Worm (Caenorhabditis elegans) whole organism, L4 larva: ENCODE data around the gene srh-41.

Experiments
- F37D6.2 ChIP-seq: sonication (generic microtip); optimal IDR thresholded peaks from 2 replicates; lab custom pipeline; 2016; ENCODE audit warnings: mild to moderate bottlenecking, missing genetic modification characterization, missing compliant biosample characterization
- F49E8.2 ChIP-seq: sonication (generic microtip); optimal IDR thresholded peaks from 2 replicates; lab custom pipeline; 2016; ENCODE audit warnings: missing compliant biosample characterization, mild to moderate bottlenecking, missing genetic modification characterization, borderline replicate concordance
- Y48G9A.11 ChIP-seq: fragments of 200-800 bp; sonication (Bioruptor generic); IDR thresholded peaks from 2 replicates; pipeline ENCODE4 v1.3.6; 2022; ENCODE audit warnings: missing genetic modification reagents, missing genetic modification characterization, missing compliant biosample characterization
- ZK337.2 ChIP-seq: fragments of 200-800 bp; sonication (Bioruptor generic); IDR thresholded peaks from 2 replicates; pipeline ENCODE4 v1.3.6; 2022; ENCODE audit warnings: missing genetic modification reagents, missing genetic modification characterization, missing compliant biosample characterization
- arid-1 ChIP-seq: fragments of 200-800 bp; sonication (Bioruptor generic); conservative IDR thresholded peaks from 2 replicates; pipeline ENCODE4 v1.3.6; 2022; ENCODE audit warnings: missing genetic modification reagents, missing genetic modification characterization, missing compliant biosample characterization
- attf-4 ChIP-seq: sonication (generic microtip); optimal IDR thresholded peaks from 3 replicates; lab custom pipeline; 2017; ENCODE audit warnings: missing biosample characterization, missing genetic modification characterization
- ceh-20 ChIP-seq: fragments of 200-800 bp; sonication (Bioruptor generic); IDR thresholded peaks from 2 replicates; pipeline ENCODE4 v1.3.6; 2022; ENCODE audit warnings: missing genetic modification reagents, missing genetic modification characterization, missing compliant biosample characterization
- ceh-32 ChIP-seq: sonication (generic microtip); optimal IDR thresholded peaks from 2 replicates; lab custom pipeline; 2016; ENCODE audit warnings: mild to moderate bottlenecking, missing genetic modification characterization, missing compliant biosample characterization; ENCODE audit not compliant: poor library complexity
- ceh-82 ChIP-seq: sonication (generic microtip); optimal IDR thresholded peaks from 2 replicates; lab custom pipeline; 2017; ENCODE audit warnings: missing biosample characterization, missing genetic modification characterization
- cey-2 ChIP-seq: sonication (generic microtip); optimal IDR thresholded peaks from 3 replicates; lab custom pipeline; 2017; ENCODE audit warnings: missing genetic modification characterization, mild to moderate bottlenecking, missing compliant biosample characterization, antibody characterized with exemption, borderline replicate concordance; ENCODE audit not compliant: insufficient read depth
- ctbp-1 ChIP-seq: fragments of 200-800 bp; sonication (Bioruptor generic); IDR thresholded peaks from 2 replicates; pipeline ENCODE4 v1.3.6; 2022; ENCODE audit warnings: missing genetic modification reagents, missing genetic modification characterization, missing compliant biosample characterization
- duxl-1 ChIP-seq: sonication (generic microtip); optimal IDR thresholded peaks from 2 replicates; lab custom pipeline; 2016; ENCODE audit warnings: mild to moderate bottlenecking, missing genetic modification characterization, moderate library complexity, missing compliant biosample characterization; ENCODE audit not compliant: poor library complexity
- egl-27 ChIP-seq: sonication (generic microtip); optimal IDR thresholded peaks from 3 replicates; lab custom pipeline; 2017; ENCODE audit warnings: missing biosample characterization, missing genetic modification reagents, missing genetic modification characterization
- fkh-10 ChIP-seq: fragments of 150-350 bp; optimal IDR thresholded peaks from 2 replicates; lab custom pipeline; 2014; ENCODE audit warnings: missing biosample characterization, missing genetic modification reagents, missing genetic modification characterization
- fos-1 ChIP-seq: fragments of 150-350 bp; optimal IDR thresholded peaks from 2 replicates; lab custom pipeline; 2014; ENCODE audit warnings: missing biosample characterization, missing genetic modification characterization
- hif-1 ChIP-seq, 2 experiments: sonication (generic microtip); optimal IDR thresholded peaks; 2 replicates each; lab custom pipeline; 2016 to 2017; ENCODE audit warnings: missing compliant biosample characterization in 2 of 2, missing genetic modification characterization in 2 of 2, missing genetic modification reagents in 2 of 2, missing genotype in 2 of 2, mild to moderate bottlenecking in 1 of 2
- hlh-11 ChIP-seq: fragments of 200-800 bp; sonication (Bioruptor generic); optimal IDR thresholded peaks from 2 replicates; lab custom pipeline; 2018; ENCODE audit warnings: mild to moderate bottlenecking, missing genetic modification characterization, missing compliant biosample characterization
- lin-1 ChIP-seq: fragments of 200-800 bp; sonication (Bioruptor generic); IDR thresholded peaks from 2 replicates; pipeline ENCODE4 v1.3.6; 2022; ENCODE audit warnings: missing genetic modification reagents, missing genetic modification characterization, missing compliant biosample characterization
- lin-29 ChIP-seq: fragments of 200-800 bp; sonication (Bioruptor generic); IDR thresholded peaks from 2 replicates; pipeline ENCODE4 v1.3.6; 2022; ENCODE audit warnings: missing genetic modification reagents, missing genetic modification characterization, missing compliant biosample characterization
- lin-38 ChIP-seq: fragments of 200-800 bp; sonication (Bioruptor generic); IDR thresholded peaks from 2 replicates; pipeline ENCODE4 v1.3.6; 2022; ENCODE audit warnings: missing genetic modification reagents, missing genetic modification characterization, missing compliant biosample characterization
- lsy-2 ChIP-seq, 2 experiments: fragments of 150-350 bp in 1 of 2; sonication (generic microtip) in 1 of 2; optimal IDR thresholded peaks; 2 replicates each; lab custom pipeline; 2014 to 2017; ENCODE audit warnings: missing biosample characterization in 2 of 2, missing genetic modification characterization in 2 of 2
- mdl-1 ChIP-seq, 2 experiments: fragments of 150-350 bp in 1 of 2; sonication (generic microtip) in 1 of 2; optimal IDR thresholded peaks; 2 replicates each; lab custom pipeline; 2014 to 2017; ENCODE audit warnings: missing biosample characterization in 2 of 2, missing genetic modification characterization in 2 of 2
- mep-1 ChIP-seq: fragments of 150-350 bp; sonication (generic microtip); optimal IDR thresholded peaks from 3 replicates; lab custom pipeline; 2014; ENCODE audit warnings: missing biosample characterization, missing genetic modification characterization
- mes-2 ChIP-seq: sonication (generic microtip); optimal IDR thresholded peaks from 2 replicates; lab custom pipeline; 2016; ENCODE audit warnings: missing genotype, mild to moderate bottlenecking, missing genetic modification characterization, missing compliant biosample characterization; ENCODE audit not compliant: poor library complexity, severe bottlenecking
- mxl-2 ChIP-seq: fragments of 200-800 bp; sonication (Bioruptor generic); conservative IDR thresholded peaks from 2 replicates; pipeline ENCODE4 v1.3.6; 2022; ENCODE audit warnings: missing genetic modification reagents, missing genetic modification characterization, missing compliant biosample characterization
- mxl-3 ChIP-seq: fragments of 200-800 bp; sonication (Bioruptor generic); optimal IDR thresholded peaks from 2 replicates; lab custom pipeline; 2018; ENCODE audit warnings: mild to moderate bottlenecking, missing genetic modification characterization, missing compliant biosample characterization
- nhr-102 ChIP-seq: sonication (generic microtip); optimal IDR thresholded peaks from 2 replicates; lab custom pipeline; 2016; ENCODE audit warnings: mild to moderate bottlenecking, missing genetic modification characterization, moderate library complexity, missing compliant biosample characterization
- nhr-11 ChIP-seq: fragments of 150-350 bp; optimal IDR thresholded peaks from 2 replicates; lab custom pipeline; 2014; ENCODE audit warnings: missing biosample characterization, missing genetic modification characterization
- nhr-237 ChIP-seq: sonication (generic microtip); optimal IDR thresholded peaks from 2 replicates; lab custom pipeline; 2017; ENCODE audit warnings: missing biosample characterization, missing genetic modification characterization
- nhr-25 ChIP-seq: sonication (generic microtip); optimal IDR thresholded peaks from 2 replicates; lab custom pipeline; 2017; ENCODE audit warnings: missing genetic modification characterization, mild to moderate bottlenecking, missing compliant biosample characterization, antibody characterized with exemption, moderate library complexity, borderline replicate concordance; ENCODE audit not compliant: insufficient read depth
- nhr-6 ChIP-seq: fragments of 150-350 bp; optimal IDR thresholded peaks from 2 replicates; lab custom pipeline; 2014; ENCODE audit warnings: missing biosample characterization, missing genetic modification characterization
- nhr-76 ChIP-seq: fragments of 150-350 bp; optimal IDR thresholded peaks from 2 replicates; lab custom pipeline; 2014; ENCODE audit warnings: missing biosample characterization, missing genetic modification characterization
- php-3 ChIP-seq: fragments of 200-800 bp; sonication (Bioruptor generic); IDR thresholded peaks from 2 replicates; pipeline ENCODE4 v1.3.6; 2022; ENCODE audit warnings: missing genetic modification reagents, missing genetic modification characterization, missing compliant biosample characterization
- rbr-2 ChIP-seq: sonication (generic microtip); optimal IDR thresholded peaks from 2 replicates; lab custom pipeline; 2016; ENCODE audit warnings: missing genotype, missing genetic modification characterization, missing compliant biosample characterization
- sdz-12 ChIP-seq: fragments of 200-800 bp; sonication (Bioruptor generic); optimal IDR thresholded peaks from 2 replicates; lab custom pipeline; 2018; ENCODE audit warnings: mild to moderate bottlenecking, missing genetic modification characterization, missing compliant biosample characterization
- set-16 ChIP-seq: fragments of 200-800 bp; sonication (Bioruptor generic); IDR thresholded peaks from 2 replicates; pipeline ENCODE4 v1.3.6; 2022; ENCODE audit warnings: missing genetic modification reagents, missing genetic modification characterization, missing compliant biosample characterization
- spr-1 ChIP-seq: sonication (generic microtip); optimal IDR thresholded peaks from 2 replicates; lab custom pipeline; 2016; ENCODE audit warnings: mild to moderate bottlenecking, missing genetic modification characterization, missing compliant biosample characterization
- tra-1 ChIP-seq: fragments of 200-800 bp; sonication (Bioruptor generic); IDR thresholded peaks from 2 replicates; pipeline ENCODE4 v1.3.6; 2022; ENCODE audit warnings: missing genetic modification reagents, missing genetic modification characterization, missing compliant biosample characterization
- unc-130 ChIP-seq: sonication (generic microtip); optimal IDR thresholded peaks from 2 replicates; lab custom pipeline; 2016; ENCODE audit warnings: missing genetic modification reagents, missing genetic modification characterization, missing compliant biosample characterization
- vab-7 ChIP-seq: fragments of 200-800 bp; sonication (Bioruptor generic); IDR thresholded peaks from 2 replicates; pipeline ENCODE4 v1.3.6; 2022; ENCODE audit warnings: missing genetic modification reagents, missing genetic modification characterization, missing compliant biosample characterization
- zfp-2 ChIP-seq: sonication (generic microtip); optimal IDR thresholded peaks from 2 replicates; lab custom pipeline; 2016; ENCODE audit warnings: mild to moderate bottlenecking, missing genetic modification characterization, missing compliant biosample characterization
- zfp-3 ChIP-seq: fragments of 200-800 bp; sonication (Bioruptor generic); conservative IDR thresholded peaks from 2 replicates; pipeline ENCODE4 v1.3.6; 2022; ENCODE audit warnings: missing genetic modification reagents, missing genetic modification characterization, missing compliant biosample characterization
- zip-11 ChIP-seq: fragments of 200-800 bp; sonication (Bioruptor generic); IDR thresholded peaks from 2 replicates; pipeline ENCODE4 v1.3.6; 2022; ENCODE audit warnings: missing genetic modification characterization, missing compliant biosample characterization
- zip-2 ChIP-seq: fragments of 150-350 bp; optimal IDR thresholded peaks from 2 replicates; lab custom pipeline; 2014; ENCODE audit warnings: missing biosample characterization, missing genetic modification characterization
- ztf-11 ChIP-seq: fragments of 150-350 bp; optimal IDR thresholded peaks from 2 replicates; lab custom pipeline; 2014; ENCODE audit warnings: missing biosample characterization, missing genetic modification characterization

The srh-41 gene

ce11 chrII:14247227-14247626, 40.0 kb downstream of the srh-41 start:
- TF ChIP-seq lsy-2 (tag; optimal IDR thresholded peaks at IDR 0.05; lab: Kevin White, UChicago): peak in 1 of 2 experiments; percentile 25
- TF ChIP-seq mes-2 (tag; lab: Kevin White, UChicago): peak; percentile 23
- TF ChIP-seq ceh-82 (tag; lab: Kevin White, UChicago): no peak
- TF ChIP-seq lin-38 (GFP tag; lab: Robert Waterston, UW): peak; percentile 60
- TF ChIP-seq arid-1 (GFP tag; lab: Robert Waterston, UW): no peak
- peak; percentile 58 for TF ChIP-seq unc-130 (GFP tag; lab: Kevin White, UChicago)
- TF ChIP-seq F49E8.2: peak; percentile 49
- no peak for TF ChIP-seq nhr-76 (tag; lab: Kevin White, UChicago)
- no peak for TF ChIP-seq fos-1 (tag; lab: Kevin White, UChicago)
- peak; percentile 54; the same call in 1 of the 2 replicates for TF ChIP-seq Y48G9A.11 (GFP tag; lab: Robert Waterston, UW)

- TF ChIP-seq Y48G9A.11 (GFP tag; lab: Robert Waterston, UW): 0 out of 2 replicates have a peak, but pooled peaks have one; percentile 41
- no peak for TF ChIP-seq lin-29 (GFP tag; lab: Robert Waterston, UW)
- TF ChIP-seq F37D6.2 (tag; lab: Kevin White, UChicago): peak; percentile 13
- TF ChIP-seq mdl-1 (tag; optimal IDR thresholded peaks at IDR 0.05; lab: Kevin White, UChicago): peak in 1 of 2 experiments; percentile 77
- TF ChIP-seq mes-2 (tag; lab: Kevin White, UChicago): peak; percentile 60
- TF ChIP-seq tra-1 (GFP tag; lab: Robert Waterston, UW): 0 out of 2 replicates have a peak, but pooled peaks have one; percentile 15
- no peak for TF ChIP-seq nhr-237 (tag; lab: Kevin White, UChicago)
- no peak for TF ChIP-seq attf-4 (tag; lab: Kevin White, UChicago)
- TF ChIP-seq zip-2: no peak
- no peak for TF ChIP-seq sdz-12 (GFP tag; lab: Kevin White, UChicago)
- peak; percentile 36 for TF ChIP-seq nhr-11 (tag; lab: Kevin White, UChicago)
- no peak for TF ChIP-seq zfp-3 (GFP tag; lab: Robert Waterston, UW)
- no peak for TF ChIP-seq php-3 (GFP tag; lab: Robert Waterston, UW)
- TF ChIP-seq vab-7 (GFP tag; lab: Robert Waterston, UW): peak; percentile 24; the same call in 1 of the 2 replicates
- TF ChIP-seq zip-11: no peak
- no peak for TF ChIP-seq fkh-10 (GFP tag; lab: Kevin White, UChicago)
- peak; percentile 60 for TF ChIP-seq mep-1 (tag; lab: Kevin White, UChicago)
- TF ChIP-seq zfp-2 (tag; lab: Kevin White, UChicago): no peak
- no peak for TF ChIP-seq ceh-82 (tag; lab: Kevin White, UChicago)
- no peak for TF ChIP-seq duxl-1 (tag; lab: Kevin White, UChicago)
- TF ChIP-seq rbr-2 (tag; lab: Kevin White, UChicago): peak; percentile 50
- TF ChIP-seq mxl-2 (GFP tag; lab: Robert Waterston, UW): no peak
- TF ChIP-seq nhr-6 (tag; lab: Kevin White, UChicago): peak; percentile 53
- TF ChIP-seq egl-27 (tag; lab: Kevin White, UChicago): no peak
- peak; percentile 68 to 99 for TF ChIP-seq hif-1 (tag; optimal IDR thresholded peaks at IDR 0.05; lab: Kevin White, UChicago)
- 0 out of 2 replicates have a peak, but pooled peaks have one; percentile 7 for TF ChIP-seq ctbp-1 (GFP tag; lab: Robert Waterston, UW)
- no peak for TF ChIP-seq lin-1 (GFP tag; lab: Robert Waterston, UW)
- no peak for TF ChIP-seq ZK337.2 (GFP tag; lab: Robert Waterston, UW)
- TF ChIP-seq mxl-3 (GFP tag; lab: Kevin White, UChicago): peak; percentile 72
- TF ChIP-seq ztf-11 (tag; lab: Kevin White, UChicago): no peak
- TF ChIP-seq nhr-102 (tag; lab: Kevin White, UChicago): no peak
- no peak for TF ChIP-seq ceh-20 (GFP tag; lab: Robert Waterston, UW)
- TF ChIP-seq spr-1 (tag; lab: Kevin White, UChicago): no peak
- TF ChIP-seq fos-1 (tag; lab: Kevin White, UChicago): no peak
- peak; percentile 70 for TF ChIP-seq hlh-11 (tag; lab: Kevin White, UChicago)
- TF ChIP-seq cey-2: no peak
- no peak for TF ChIP-seq set-16 (GFP tag; lab: Robert Waterston, UW)
- TF ChIP-seq ceh-32 (tag; lab: Kevin White, UChicago): no peak
- no peak for TF ChIP-seq arid-1 (GFP tag; lab: Robert Waterston, UW)
- TF ChIP-seq nhr-25 (tag; lab: Kevin White, UChicago): no peak
Observed at ce11 chrII:14244457-14245254, 42.5 kb downstream of the srh-41 start.
